Worm (Caenorhabditis elegans): Measurements from ENCODE around the gene F17C11.26.

F17C11.26 gene

ce11 chrV:10909959-10910358 is 31.3 kb upstream of the F17C11.26 start:
- TF ChIP-seq che-1 (tag; optimal IDR thresholded peaks at IDR 0.05) (no peak), ref-2 (tag; optimal IDR thresholded peaks at IDR 0.05) (no peak), tbx-2 (tag; optimal IDR thresholded peaks at IDR 0.05) (no peak), hlh-6 (tag; optimal IDR thresholded peaks at IDR 0.05) (no peak), T23F11.4 (GFP tag; optimal IDR thresholded peaks at IDR 0.05) (no peak), odd-2 (tag; optimal IDR thresholded peaks at IDR 0.05) (no peak), npax-4 (tag; optimal IDR thresholded peaks at IDR 0.05) (no peak), pag-3 (tag; optimal IDR thresholded peaks at IDR 0.05; ENCODE audit: borderline replicate concordance) (no peak), elt-4 (tag; optimal IDR thresholded peaks at IDR 0.05) (no peak), F13H6.1 (tag; optimal IDR thresholded peaks at IDR 0.05) (no peak), sdc-2 (tag; optimal IDR thresholded peaks at IDR 0.05) (no peak), hlh-8 (tag; optimal IDR thresholded peaks at IDR 0.05) (no peak), nhr-232 (tag; optimal IDR thresholded peaks at IDR 0.05) (no peak), fkh-6 (tag; optimal IDR thresholded peaks at IDR 0.05) (no peak), K09A11.1 (tag; optimal IDR thresholded peaks at IDR 0.05; ENCODE audit: insufficient read depth) (no peak), pha-2 (tag; optimal IDR thresholded peaks at IDR 0.05) (no peak), lim-6 (tag; optimal IDR thresholded peaks at IDR 0.05) (no peak)

ce11 chrV:10915922-10916321 is 25.3 kb upstream of the F17C11.26 start:
- peak; percentile 2 for TF ChIP-seq ceh-18 (tag; optimal IDR thresholded peaks at IDR 0.05)
- TF ChIP-seq unc-55 (GFP tag; optimal IDR thresholded peaks at IDR 0.05) = no peak

- TF ChIP-seq che-1 (tag; optimal IDR thresholded peaks at IDR 0.05) = no peak
- TF ChIP-seq K02D7.2 (tag; optimal IDR thresholded peaks at IDR 0.05) = no peak
- TF ChIP-seq unc-55 (GFP tag; optimal IDR thresholded peaks at IDR 0.05) = no peak
- TF ChIP-seq syd-9 (tag; optimal IDR thresholded peaks at IDR 0.05) = no peak
- no peak for TF ChIP-seq rnt-1 (tag; optimal IDR thresholded peaks at IDR 0.05)
- TF ChIP-seq zip-5 (tag; optimal IDR thresholded peaks at IDR 0.05) = no peak
- no peak for TF ChIP-seq hlh-8 (tag; optimal IDR thresholded peaks at IDR 0.05)
- TF ChIP-seq C38D4.7 (GFP tag; optimal IDR thresholded peaks at IDR 0.05) = no peak
Observed at ce11 chrV:10918373-10918772, 22.9 kb upstream of the F17C11.26 start, which contains the start of gene F58B4.2. F58B4.2 (minus strand) TSS chrV:10918473.

- TF ChIP-seq K09A11.1 (tag; optimal IDR thresholded peaks at IDR 0.05; ENCODE audit: insufficient read depth) (no peak), fkh-10 (GFP tag; optimal IDR thresholded peaks at IDR 0.05) (no peak), pqm-1 (tag; optimal IDR thresholded peaks at IDR 0.05) (no peak), rnt-1 (tag; optimal IDR thresholded peaks at IDR 0.05) (no peak), tbx-2 (tag; optimal IDR thresholded peaks at IDR 0.05) (no peak), lim-6 (tag; optimal IDR thresholded peaks at IDR 0.05) (no peak), unc-55 (GFP tag; optimal IDR thresholded peaks at IDR 0.05) (no peak), pha-4 (tag; optimal IDR thresholded peaks at IDR 0.05) (no peak), ceh-45 (GFP tag; IDR thresholded peaks at IDR 0.05) (no peak), dmd-4 (tag; optimal IDR thresholded peaks at IDR 0.05; ENCODE audit: borderline replicate concordance) (no peak), hlh-6 (tag; optimal IDR thresholded peaks at IDR 0.05) (no peak), ama-1 (optimal IDR thresholded peaks at IDR 0.05) (no peak), tbx-7 (tag; optimal IDR thresholded peaks at IDR 0.05) (no peak), fax-1 (tag; optimal IDR thresholded peaks at IDR 0.05) (no peak)
Observed at ce11 chrV:10921747-10922146, 19.5 kb upstream of the F17C11.26 start, which contains the start of gene nas-31. nas-31 (minus strand) TSS chrV:10921847.

- TF ChIP-seq nhr-232 (tag; optimal IDR thresholded peaks at IDR 0.05) (no peak), unc-42 (tag; optimal IDR thresholded peaks at IDR 0.05) (no peak), nfya-1 (tag; optimal IDR thresholded peaks at IDR 0.05) (no peak)
Observed at ce11 chrV:10923229-10923628, 18.0 kb upstream of the F17C11.26 start, which contains the start of gene F58B4.7. F58B4.7 (minus strand) TSS chrV:10923329.

All from whole organism, late embryonic.